Fruit fly (Drosophila melanogaster) whole organism, embryonic: Measurements from ENCODE around the gene CycE.
"Not testable (repeated sequence)": the region's sequence is repeated elsewhere in the genome, so short reads cannot be mapped to it uniquely, and the experiment has no call there.

Experiments used
- Adf1 ChIP-seq: fragments of 200-800 bp; sonication (Bioruptor generic); IDR thresholded peaks from 2 replicates; pipeline ENCODE4 v1.3.6; 2022; ENCODE audit warnings: missing biosample characterization, missing genetic modification characterization
- C15 ChIP-seq: fragments of 200-800 bp; sonication (Bioruptor generic); IDR thresholded peaks from 3 replicates; pipeline ENCODE4 v1.3.6; 2022; ENCODE audit warnings: missing biosample characterization, missing genetic modification characterization
- CG12942 ChIP-seq: fragments of 200-800 bp; sonication (Bioruptor generic); optimal IDR thresholded peaks from 3 replicates; lab custom pipeline; 2016; ENCODE audit warnings: missing biosample characterization, missing genetic modification characterization
- CG13296 ChIP-seq: fragments of 200-800 bp; sonication (Bioruptor generic); optimal IDR thresholded peaks from 3 replicates; lab custom pipeline; 2018; ENCODE audit warnings: missing biosample characterization, mild to moderate bottlenecking, missing genetic modification characterization
- CG18619 ChIP-seq: fragments of 200-800 bp; sonication (Bioruptor generic); optimal IDR thresholded peaks from 3 replicates; lab custom pipeline; 2017; ENCODE audit warnings: missing biosample characterization, mild to moderate bottlenecking, missing genetic modification characterization
- CG30403 ChIP-seq: fragments of 200-800 bp; sonication (Bioruptor generic); optimal IDR thresholded peaks from 3 replicates; lab custom pipeline; 2016; ENCODE audit warnings: missing biosample characterization, missing genetic modification characterization
- CG34422 ChIP-seq: fragments of 200-800 bp; sonication (Bioruptor generic); IDR thresholded peaks from 3 replicates; pipeline ENCODE4 v1.3.6; 2022; ENCODE audit warnings: missing biosample characterization, missing genetic modification characterization
- CG4617 ChIP-seq: fragments of 200-800 bp; sonication (Bioruptor generic); optimal IDR thresholded peaks from 3 replicates; lab custom pipeline; 2016; ENCODE audit warnings: missing biosample characterization, missing genetic modification characterization, borderline replicate concordance
- CG7372 ChIP-seq: fragments of 200-800 bp; sonication (Bioruptor generic); IDR thresholded peaks from 2 replicates; pipeline ENCODE4 v1.3.6; 2022; ENCODE audit warnings: missing biosample characterization, missing genetic modification characterization
- CG7556 ChIP-seq: fragments of 200-800 bp; sonication (Bioruptor generic); optimal IDR thresholded peaks from 2 replicates; lab custom pipeline; 2017; ENCODE audit warnings: missing biosample characterization, mild to moderate bottlenecking, missing genetic modification characterization
- CG8359 ChIP-seq: fragments of 200-800 bp; sonication (Bioruptor generic); optimal IDR thresholded peaks from 2 replicates; lab custom pipeline; 2017; ENCODE audit warnings: missing biosample characterization, mild to moderate bottlenecking, missing genetic modification characterization, borderline replicate concordance
- HLH3B ChIP-seq: fragments of 200-800 bp; sonication (Bioruptor generic); IDR thresholded peaks from 2 replicates; pipeline ENCODE4 v1.3.6; 2022; ENCODE audit warnings: missing biosample characterization, missing genetic modification characterization
- MBD-R2 ChIP-seq: fragments of 200-800 bp; sonication (Bioruptor generic); IDR thresholded peaks from 2 replicates; pipeline ENCODE4 v1.3.6; 2022; ENCODE audit warnings: missing biosample characterization, missing genetic modification characterization
- danr ChIP-seq: fragments of 200-800 bp; sonication (Bioruptor generic); IDR thresholded peaks from 2 replicates; pipeline ENCODE4 v1.3.6; 2022; ENCODE audit warnings: missing biosample characterization, missing genetic modification characterization
- exex ChIP-seq: fragments of 200-800 bp; sonication (Bioruptor generic); optimal IDR thresholded peaks from 4 replicates; lab custom pipeline; 2018; ENCODE audit warnings: missing biosample characterization, mild to moderate bottlenecking, missing genetic modification characterization, moderate library complexity
- gce ChIP-seq: fragments of 200-800 bp; sonication (Bioruptor generic); IDR thresholded peaks from 3 replicates; pipeline ENCODE4 v1.3.6; 2022; ENCODE audit warnings: missing biosample characterization, missing genetic modification characterization
- jumu ChIP-seq: fragments of 200-800 bp; sonication (Bioruptor generic); optimal IDR thresholded peaks from 3 replicates; lab custom pipeline; 2016; ENCODE audit warnings: missing biosample characterization, missing genetic modification characterization
- pum ChIP-seq: fragments of 200-800 bp; sonication (Bioruptor generic); optimal IDR thresholded peaks from 2 replicates; lab custom pipeline; 2016; ENCODE audit warnings: missing biosample characterization, missing genetic modification characterization

The CycE gene

DNA sequence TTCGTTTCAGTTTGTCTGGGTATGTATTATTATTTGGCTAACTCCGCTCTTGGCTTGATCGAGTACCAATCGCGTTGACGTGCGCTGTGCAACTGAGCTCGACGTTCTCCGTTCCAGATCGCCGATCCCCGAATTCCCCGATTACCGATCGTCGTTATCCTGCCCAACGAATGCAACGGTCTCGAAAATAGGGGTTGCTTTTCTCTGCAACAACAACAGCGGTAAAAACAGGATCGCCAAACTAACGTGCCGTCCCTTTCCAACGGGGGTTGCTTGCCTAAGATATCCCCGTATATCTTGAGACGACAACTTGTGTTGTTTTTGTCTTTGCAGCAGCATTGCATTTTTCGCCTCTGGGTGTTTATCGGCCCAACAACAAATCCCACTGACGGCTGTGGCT lies 16.3 kb downstream of the CycE start (continued):
- TF ChIP-seq CG13296 (GFP tag; lab: Kevin White, UChicago) (no peak), gce (GFP tag; lab: Robert Waterston, UW) (no peak), exex (tag; lab: Kevin White, UChicago) (no peak)

DNA sequence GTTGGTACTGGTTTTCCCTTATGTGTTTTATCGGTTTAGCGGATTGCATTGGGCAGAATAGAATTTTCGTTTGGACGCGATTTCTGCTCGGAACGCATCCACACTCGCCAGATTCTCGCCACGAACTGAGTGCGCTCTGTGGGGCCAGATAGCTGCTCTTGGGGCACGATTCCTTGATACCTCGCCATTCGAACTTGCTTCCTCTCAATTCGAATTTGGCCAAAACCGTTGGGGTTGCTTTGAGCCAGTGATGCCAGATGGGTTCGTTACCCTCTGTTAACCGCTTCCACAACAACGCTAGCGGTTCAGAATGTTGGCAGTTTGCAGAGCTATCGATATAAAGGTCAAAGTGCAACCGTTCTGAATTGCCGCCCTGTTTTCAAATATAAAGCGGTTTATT lies 29.8 kb downstream of the CycE start, which contains the start of gene stol:
Gene stol, minus strand, starts transcription at position 101 of the 400 bp plus-strand sequence.
- not testable (repeated sequence) for TF ChIP-seq CG12942 (GFP tag; lab: Kevin White, UChicago); CG7556 (GFP tag; lab: Kevin White, UChicago); C15 (GFP tag; lab: Robert Waterston, UW)
- TF ChIP-seq, all 482 proteins: peak for 0; not testable (repeated sequence) for 482

DNA sequence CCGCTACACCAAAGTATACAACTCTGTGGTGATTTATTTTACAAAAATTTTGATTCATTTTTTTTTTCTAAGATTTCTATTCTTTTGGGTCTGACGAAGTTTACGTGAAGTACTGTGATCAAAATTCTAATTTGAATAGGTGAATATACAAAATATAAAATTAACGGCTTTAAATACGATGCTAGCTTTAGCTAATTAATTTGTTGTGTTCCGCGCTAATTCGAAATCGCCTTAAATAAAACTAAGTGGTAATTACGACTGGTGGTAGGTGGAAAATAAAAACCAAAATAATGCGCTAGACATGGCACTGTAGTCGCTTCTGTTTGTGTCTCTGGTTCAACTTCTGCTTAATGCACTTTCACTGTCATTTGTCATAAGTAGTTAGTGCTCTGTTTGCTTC lies 37.0 kb downstream of the CycE start, which contains the start of gene CG43924:
Gene CG43924, minus strand, starts transcription at position 101 of the 400 bp plus-strand sequence.
- TF ChIP-seq MBD-R2 (GFP tag; lab: Robert Waterston, UW); pum (GFP tag; lab: Kevin White, UChicago); jumu (GFP tag; lab: Kevin White, UChicago): not testable (repeated sequence)

DNA sequence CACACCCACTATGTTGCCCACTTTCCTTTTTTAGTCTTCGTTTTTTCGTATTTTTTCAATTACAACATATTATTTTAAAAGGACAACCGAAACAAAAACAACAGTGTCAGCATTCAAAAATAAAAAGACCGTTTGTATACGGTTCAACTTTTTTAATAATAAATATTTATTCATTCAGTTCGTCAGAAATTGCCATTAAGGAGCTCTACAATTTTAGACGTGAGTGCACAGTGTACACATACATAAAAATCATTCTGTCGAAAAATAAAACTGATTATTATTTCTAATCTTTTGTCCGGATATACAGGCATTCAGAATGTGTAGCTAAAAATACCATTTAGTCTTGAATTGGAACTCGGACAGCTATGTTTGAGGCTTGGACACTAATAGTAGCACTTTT lies 43.1 kb downstream of the CycE start, which contains the start of gene CG31827:
Gene CG31827, plus strand, starts transcription at position 301 of the 400 bp plus-strand sequence.
- not testable (repeated sequence) for TF ChIP-seq CG30403 (GFP tag; lab: Kevin White, UChicago); CG8359; Adf1 (GFP tag; lab: Robert Waterston, UW)

- not testable (repeated sequence) for TF ChIP-seq HLH3B (GFP tag; lab: Robert Waterston, UW); CG18619 (GFP tag; lab: Kevin White, UChicago); CG4617 (GFP tag; lab: Kevin White, UChicago)
Measured at dm6 chr2L:15695738-15696137, 52.2 kb downstream of the CycE start, which contains the start of gene CG31780. Gene CG31780, plus strand, starts transcription at chr2L:15696038.

dm6 chr2L:15694371-15694770 lies 53.6 kb downstream of the CycE start, which contains the start of gene CG44140:
Gene CG44140, minus strand, starts transcription at chr2L:15694471.
- not testable (repeated sequence) for TF ChIP-seq CG7372, CG34422, danr (GFP tag; lab: Robert Waterston, UW)
